Worm (Caenorhabditis elegans) whole organism, young adult: Measurements from ENCODE around the gene nhr-277.

Source experiments
- F23B12.7 ChIP-seq: sonication (generic microtip); optimal IDR thresholded peaks from 2 replicates; lab custom pipeline; 2017; ENCODE audit warnings: missing genetic modification characterization, mild to moderate bottlenecking, missing compliant biosample characterization, antibody characterized with exemption, moderate library complexity; ENCODE audit not compliant: insufficient read depth
- F33H1.4 ChIP-seq: fragments of 200-800 bp; sonication (Bioruptor generic); IDR thresholded peaks from 2 replicates; pipeline ENCODE4 v1.3.6; 2022; ENCODE audit warnings: missing genetic modification reagents, missing genetic modification characterization, missing compliant biosample characterization
- F37B4.10 ChIP-seq: fragments of 200-800 bp; sonication (Bioruptor generic); IDR thresholded peaks from 2 replicates; pipeline ENCODE4 v1.3.6; 2022; ENCODE audit warnings: missing genetic modification characterization, missing compliant biosample characterization
- T26A5.8 ChIP-seq: sonication (generic microtip); optimal IDR thresholded peaks from 2 replicates; lab custom pipeline; 2016; ENCODE audit warnings: missing genetic modification characterization, missing compliant biosample characterization
- Y79H2A.3 ChIP-seq: fragments of 200-800 bp; sonication (Bioruptor generic); conservative IDR thresholded peaks from 2 replicates; pipeline ENCODE4 v1.3.6; 2022; ENCODE audit warnings: missing genetic modification reagents, missing genetic modification characterization, missing compliant biosample characterization
- atf-7 ChIP-seq: sonication (generic microtip); optimal IDR thresholded peaks from 2 replicates; lab custom pipeline; 2017; ENCODE audit warnings: mild to moderate bottlenecking, missing genetic modification characterization, missing compliant biosample characterization
- attf-3 ChIP-seq: fragments of 200-800 bp; sonication (Bioruptor generic); conservative IDR thresholded peaks from 2 replicates; pipeline ENCODE4 v1.3.6; 2022; ENCODE audit warnings: missing genetic modification reagents, missing genetic modification characterization, missing compliant biosample characterization
- attf-6 ChIP-seq: fragments of 200-800 bp; sonication (Bioruptor generic); IDR thresholded peaks from 2 replicates; pipeline ENCODE4 v1.3.6; 2022; ENCODE audit warnings: missing genetic modification reagents, missing genetic modification characterization, missing compliant biosample characterization
- bed-2 ChIP-seq: fragments of 200-800 bp; sonication (Bioruptor generic); IDR thresholded peaks from 2 replicates; pipeline ENCODE4 v1.3.6; 2022; ENCODE audit warnings: missing genetic modification reagents, missing genetic modification characterization, missing compliant biosample characterization
- cebp-1 ChIP-seq, 2 experiments: fragments of 200-800 bp in 1 of 2; sonication (Bioruptor generic) in 1 of 2; sonication (generic microtip) in 1 of 2; IDR thresholded peaks in 1 of 2; optimal IDR thresholded peaks in 1 of 2; 2 replicates each; pipeline versions ENCODE4 v1.3.6 to Lab custom; 2017 to 2022; ENCODE audit warnings: missing compliant biosample characterization in 2 of 2, missing genetic modification characterization in 2 of 2, mild to moderate bottlenecking in 1 of 2, missing genetic modification reagents in 1 of 2, moderate library complexity in 1 of 2
- ceh-100 ChIP-seq: fragments of 200-800 bp; sonication (Bioruptor generic); IDR thresholded peaks from 2 replicates; pipeline ENCODE4 v1.3.6; 2022; ENCODE audit warnings: missing genetic modification reagents, missing genetic modification characterization, missing compliant biosample characterization
- ceh-27 ChIP-seq: fragments of 200-800 bp; sonication (Bioruptor generic); optimal IDR thresholded peaks from 2 replicates; lab custom pipeline; 2018; ENCODE audit warnings: mild to moderate bottlenecking, missing genetic modification characterization, moderate library complexity, missing compliant biosample characterization
- ceh-58 ChIP-seq: fragments of 200-800 bp; sonication (Bioruptor generic); IDR thresholded peaks from 2 replicates; pipeline ENCODE4 v1.3.6; 2022; ENCODE audit warnings: missing genetic modification characterization, missing compliant biosample characterization
- dox-1 ChIP-seq: fragments of 200-800 bp; sonication (Bioruptor generic); IDR thresholded peaks from 2 replicates; pipeline ENCODE4 v1.3.6; 2022; ENCODE audit warnings: missing genetic modification reagents, missing genetic modification characterization, missing compliant biosample characterization
- dpl-1 ChIP-seq: fragments of 150-350 bp; optimal IDR thresholded peaks from 2 replicates; lab custom pipeline; 2014; ENCODE audit warnings: missing biosample characterization, missing genetic modification reagents, missing genetic modification characterization
- egl-18 ChIP-seq: fragments of 200-800 bp; sonication (Bioruptor generic); IDR thresholded peaks from 2 replicates; pipeline ENCODE4 v1.3.6; 2022; ENCODE audit warnings: missing genetic modification reagents, missing genetic modification characterization, missing compliant biosample characterization
- ets-4 ChIP-seq: fragments of 200-800 bp; sonication (Bioruptor generic); optimal IDR thresholded peaks from 2 replicates; lab custom pipeline; 2018; ENCODE audit warnings: mild to moderate bottlenecking, missing genetic modification characterization, missing compliant biosample characterization
- hlh-12 ChIP-seq: sonication (generic microtip); optimal IDR thresholded peaks from 2 replicates; lab custom pipeline; 2016; ENCODE audit warnings: missing genetic modification characterization, missing compliant biosample characterization
- hlh-26 ChIP-seq: fragments of 200-800 bp; sonication (Bioruptor generic); conservative IDR thresholded peaks from 2 replicates; pipeline ENCODE4 v1.3.6; 2022; ENCODE audit warnings: missing genetic modification reagents, missing genetic modification characterization, missing compliant biosample characterization
- hmg-1.2 ChIP-seq: fragments of 200-800 bp; sonication (Bioruptor generic); IDR thresholded peaks from 2 replicates; pipeline ENCODE4 v1.3.6; 2022; ENCODE audit warnings: missing genetic modification reagents, missing genetic modification characterization, missing compliant biosample characterization
- hsf-1 ChIP-seq: fragments of 200-800 bp; sonication (Bioruptor generic); IDR thresholded peaks from 2 replicates; pipeline ENCODE4 v1.3.6; 2022; ENCODE audit warnings: missing genetic modification reagents, missing genetic modification characterization, missing compliant biosample characterization
- let-526 ChIP-seq: fragments of 200-800 bp; sonication (Bioruptor generic); IDR thresholded peaks from 2 replicates; pipeline ENCODE4 v1.3.6; 2022; ENCODE audit warnings: missing genetic modification reagents, missing genetic modification characterization, missing compliant biosample characterization
- lin-35 ChIP-seq, 3 experiments: fragments of 150-350 bp in 2 of 3; sonication (generic microtip) in 1 of 3; optimal IDR thresholded peaks; 2 replicates each; lab custom pipeline; 2014 to 2018; ENCODE audit warnings: missing biosample characterization in 3 of 3, missing genetic modification characterization in 3 of 3, missing genetic modification reagents in 3 of 3
- lin-54 ChIP-seq: fragments of 200-800 bp; sonication (Bioruptor generic); optimal IDR thresholded peaks from 2 replicates; lab custom pipeline; 2018; ENCODE audit warnings: mild to moderate bottlenecking, missing genetic modification characterization, missing compliant biosample characterization
- lsy-27 ChIP-seq: sonication (generic microtip); optimal IDR thresholded peaks from 2 replicates; lab custom pipeline; 2017; ENCODE audit warnings: missing genetic modification characterization, mild to moderate bottlenecking, missing compliant biosample characterization, antibody characterized with exemption, missing genotype, borderline replicate concordance; ENCODE audit not compliant: insufficient read depth
- madf-10 ChIP-seq: sonication (generic microtip); optimal IDR thresholded peaks from 2 replicates; lab custom pipeline; 2016; ENCODE audit warnings: mild to moderate bottlenecking, missing genetic modification characterization, missing compliant biosample characterization
- mcd-1 ChIP-seq: fragments of 200-800 bp; sonication (Bioruptor generic); IDR thresholded peaks from 2 replicates; pipeline ENCODE4 v1.3.6; 2022; ENCODE audit warnings: missing genetic modification reagents, missing genetic modification characterization, missing compliant biosample characterization
- nfyb-1 ChIP-seq: fragments of 200-800 bp; sonication (Bioruptor generic); IDR thresholded peaks from 2 replicates; pipeline ENCODE4 v1.3.6; 2022; ENCODE audit warnings: missing genetic modification reagents, missing genetic modification characterization, missing compliant biosample characterization
- nhr-120 ChIP-seq: fragments of 200-800 bp; sonication (Bioruptor generic); IDR thresholded peaks from 2 replicates; pipeline ENCODE4 v1.3.6; 2022; ENCODE audit warnings: missing genetic modification characterization, missing compliant biosample characterization
- nhr-80 ChIP-seq: sonication (generic microtip); optimal IDR thresholded peaks from 2 replicates; lab custom pipeline; 2016; ENCODE audit warnings: missing genetic modification characterization, missing compliant biosample characterization
- pbrm-1 ChIP-seq: fragments of 200-800 bp; sonication (Bioruptor generic); IDR thresholded peaks from 2 replicates; pipeline ENCODE4 v1.3.6; 2022; ENCODE audit warnings: missing genetic modification reagents, missing genetic modification characterization, missing compliant biosample characterization
- rcor-1 ChIP-seq: fragments of 200-800 bp; sonication (Bioruptor generic); IDR thresholded peaks from 2 replicates; pipeline ENCODE4 v1.3.6; 2022; ENCODE audit warnings: missing genetic modification reagents, missing genetic modification characterization, missing compliant biosample characterization
- repo-1 ChIP-seq: sonication (generic microtip); optimal IDR thresholded peaks from 2 replicates; lab custom pipeline; 2017; ENCODE audit warnings: mild to moderate bottlenecking, missing genetic modification characterization, missing compliant biosample characterization
- rpc-1 ChIP-seq, 2 experiments: fragments of 150-350 bp in 1 of 2; sonication (generic microtip) in 1 of 2; optimal IDR thresholded peaks; 2 replicates each; lab custom pipeline; 2014 to 2018; ENCODE audit warnings: missing biosample characterization in 1 of 2, missing genetic modification characterization in 1 of 2, missing genetic modification reagents in 1 of 2, missing genotype in 1 of 2
- sea-2 ChIP-seq: fragments of 200-800 bp; sonication (Bioruptor generic); IDR thresholded peaks from 2 replicates; pipeline ENCODE4 v1.3.6; 2022; ENCODE audit warnings: missing genetic modification characterization, missing compliant biosample characterization
- snpc-1.3 ChIP-seq: sonication (generic microtip); optimal IDR thresholded peaks from 2 replicates; lab custom pipeline; 2017; ENCODE audit warnings: missing genetic modification characterization, mild to moderate bottlenecking, missing compliant biosample characterization, antibody characterized with exemption, moderate library complexity, missing genotype, missing genetic modification reagents; ENCODE audit not compliant: insufficient read depth
- snpc-4 ChIP-seq, 5 experiments: fragments of 150-350 bp in 1 of 5; sonication (generic microtip) in 4 of 5; optimal IDR thresholded peaks; 2 replicates each; lab custom pipeline; 2014 to 2018; ENCODE audit warnings: missing genetic modification characterization in 5 of 5, missing biosample characterization in 3 of 5, antibody characterized with exemption in 2 of 5, mild to moderate bottlenecking in 2 of 5, missing compliant biosample characterization in 2 of 5, missing genotype in 2 of 5, moderate library complexity in 2 of 5, missing genetic modification reagents in 1 of 5
- tbp1 ChIP-seq: fragments of 200-800 bp; sonication (Bioruptor generic); optimal IDR thresholded peaks from 2 replicates; lab custom pipeline; 2018; ENCODE audit warnings: mild to moderate bottlenecking, missing genetic modification characterization, missing compliant biosample characterization
- tlf-1 ChIP-seq: fragments of 200-800 bp; sonication (Bioruptor generic); optimal IDR thresholded peaks from 2 replicates; lab custom pipeline; 2018; ENCODE audit warnings: mild to moderate bottlenecking, missing genetic modification characterization, missing compliant biosample characterization
- unc-130 ChIP-seq: sonication (generic microtip); optimal IDR thresholded peaks from 2 replicates; lab custom pipeline; 2016; ENCODE audit warnings: missing genetic modification reagents, missing genetic modification characterization, missing compliant biosample characterization
- unc-62 ChIP-seq: fragments of 150-350 bp; optimal IDR thresholded peaks from 2 replicates; lab custom pipeline; 2014; ENCODE audit warnings: missing biosample characterization, missing genetic modification reagents, missing genetic modification characterization
- ztf-28 ChIP-seq: fragments of 200-800 bp; sonication (Bioruptor generic); IDR thresholded peaks from 2 replicates; pipeline ENCODE4 v1.3.6; 2022; ENCODE audit warnings: missing genetic modification reagents, missing genetic modification characterization, missing compliant biosample characterization
- ztf-3 ChIP-seq: fragments of 200-800 bp; sonication (Bioruptor generic); optimal IDR thresholded peaks from 2 replicates; lab custom pipeline; 2018; ENCODE audit warnings: mild to moderate bottlenecking, missing genetic modification characterization, missing compliant biosample characterization

Gene nhr-277

DNA sequence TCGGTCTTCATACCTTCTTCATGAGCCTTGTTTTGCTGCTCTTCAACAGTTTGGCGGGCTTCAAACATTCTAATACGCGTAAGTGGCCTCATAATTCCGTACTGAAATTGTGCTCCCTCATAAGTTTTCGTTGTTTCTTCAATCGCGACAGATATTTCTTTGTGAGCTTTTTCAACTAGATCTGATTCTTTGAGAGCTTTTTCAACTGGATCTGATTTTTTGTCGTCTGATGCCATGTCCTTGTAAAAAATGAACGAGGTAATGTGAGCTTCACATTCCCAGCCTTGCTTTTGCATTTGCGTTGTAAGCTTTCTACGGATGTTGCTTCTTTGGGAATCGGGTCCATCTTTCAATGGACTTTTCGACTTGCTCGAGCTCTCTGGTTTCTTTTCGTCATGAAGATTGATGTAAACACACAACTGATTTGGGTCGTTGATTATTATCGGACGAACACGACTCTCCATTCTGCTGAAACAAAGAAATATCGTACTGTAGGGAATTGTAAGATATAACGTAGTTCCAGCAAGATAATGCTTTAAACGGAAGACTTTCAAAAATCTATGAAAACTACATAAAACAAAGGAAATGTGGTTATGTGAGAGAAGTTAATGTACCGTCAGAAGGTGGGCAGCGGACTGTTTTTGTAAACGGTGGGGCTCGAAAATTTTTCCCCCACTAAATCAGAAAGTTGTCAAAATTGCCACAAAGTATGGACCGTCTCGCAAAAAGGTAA, 32.4 kb upstream of the nhr-277 start, which contains the start of gene Y94H6A.10 (continued):
- TF ChIP-seq T26A5.8 (tag; lab: Kevin White, UChicago) (peak; percentile 28), F37B4.10 (GFP tag; lab: Robert Waterston, UW) (no peak), unc-62 (GFP tag; lab: Kevin White, UChicago) (no peak), atf-7 (tag; lab: Kevin White, UChicago) (peak; percentile 24)

DNA sequence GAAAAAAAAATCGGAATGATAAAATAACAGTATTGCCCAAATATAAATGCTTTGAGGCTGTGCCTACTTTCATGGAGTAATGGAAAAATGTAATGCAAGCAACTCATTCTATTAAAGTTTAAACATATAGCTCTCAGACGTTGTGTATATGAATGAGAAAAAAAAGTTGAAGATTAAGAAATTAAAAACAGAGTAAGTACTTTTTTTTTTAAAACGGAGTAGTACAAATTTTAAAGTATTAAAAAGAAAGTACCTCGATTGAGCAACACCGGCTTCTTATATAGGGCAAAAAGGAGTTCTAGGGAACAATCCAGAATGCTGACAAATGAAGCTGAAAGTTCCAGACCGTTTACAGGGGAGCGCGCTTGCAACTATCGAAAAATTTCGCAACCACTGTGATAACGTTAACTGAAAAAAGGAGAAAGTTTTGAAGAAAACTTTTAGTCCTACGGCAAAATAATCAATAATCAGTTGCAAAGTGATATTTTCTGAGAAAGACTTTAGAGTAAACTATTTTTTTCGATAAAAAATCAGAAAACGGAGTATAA, 31.6 kb upstream of the nhr-277 start:
- TF ChIP-seq F33H1.4 (GFP tag; lab: Robert Waterston, UW) (no peak), ztf-3 (GFP tag; lab: Kevin White, UChicago) (peak; percentile 17), unc-130 (GFP tag; lab: Kevin White, UChicago) (no peak), atf-7 (tag; lab: Kevin White, UChicago) (no peak), dpl-1 (GFP tag; lab: Kevin White, UChicago) (no peak), sea-2 (GFP tag; lab: Robert Waterston, UW) (no peak), mcd-1 (GFP tag; lab: Robert Waterston, UW) (peak; percentile 68), egl-18 (GFP tag; lab: Robert Waterston, UW) (no peak), hlh-12 (tag; lab: Kevin White, UChicago) (no peak), rpc-1 (optimal IDR thresholded peaks at IDR 0.05; lab: Kevin White, UChicago) (peak; percentile 12), rpc-1 (tag; optimal IDR thresholded peaks at IDR 0.05; lab: Kevin White, UChicago) (no peak), dox-1 (GFP tag; lab: Robert Waterston, UW) (no peak), ztf-28 (GFP tag; lab: Robert Waterston, UW) (no peak), pbrm-1 (GFP tag; lab: Robert Waterston, UW) (no peak), Y79H2A.3 (GFP tag; lab: Robert Waterston, UW) (no peak), snpc-4 (GFP tag; optimal IDR thresholded peaks at IDR 0.05; lab: Kevin White, UChicago) (no peak), snpc-4 (tag; optimal IDR thresholded peaks at IDR 0.05; lab: Kevin White, UChicago) (peak in 1 of 4 experiments; percentile 5), lin-54 (GFP tag; lab: Kevin White, UChicago) (peak; percentile 2), nfyb-1 (no peak), bed-2 (no peak), attf-3 (GFP tag; lab: Robert Waterston, UW) (no peak), F23B12.7 (tag; lab: Kevin White, UChicago) (no peak), nhr-80 (tag; lab: Kevin White, UChicago) (peak; percentile 15), madf-10 (tag; lab: Kevin White, UChicago) (peak; percentile 20), rcor-1 (no peak), cebp-1 (GFP tag; IDR thresholded peaks at IDR 0.05; lab: Robert Waterston, UW) (peak; percentile 97), cebp-1 (tag; optimal IDR thresholded peaks at IDR 0.05; lab: Kevin White, UChicago) (peak; percentile 96), ceh-100 (GFP tag; lab: Robert Waterston, UW) (no peak), tbp1 (peak; percentile 24), attf-6 (GFP tag; lab: Robert Waterston, UW) (no peak), snpc-1.3 (tag; lab: Kevin White, UChicago) (no peak), nhr-120 (no peak), lsy-27 (tag; lab: Kevin White, UChicago) (no peak), repo-1 (tag; lab: Kevin White, UChicago) (no peak), hmg-1.2 (no peak), lin-35 (GFP tag; optimal IDR thresholded peaks at IDR 0.05; lab: Kevin White, UChicago) (no peak), ets-4 (no peak), tlf-1 (GFP tag; lab: Kevin White, UChicago) (no peak), hsf-1 (GFP tag; lab: Robert Waterston, UW) (peak; percentile 91), let-526 (GFP tag; lab: Robert Waterston, UW) (no peak), ceh-58 (GFP tag; lab: Robert Waterston, UW) (no peak), unc-62 (GFP tag; lab: Kevin White, UChicago) (no peak), ceh-27 (GFP tag; lab: Kevin White, UChicago) (no peak), hlh-26 (GFP tag; lab: Robert Waterston, UW) (no peak)
